Fruit fly (Drosophila melanogaster): ENCODE data around the gene CG9519.

Gene CG9519

DNA sequence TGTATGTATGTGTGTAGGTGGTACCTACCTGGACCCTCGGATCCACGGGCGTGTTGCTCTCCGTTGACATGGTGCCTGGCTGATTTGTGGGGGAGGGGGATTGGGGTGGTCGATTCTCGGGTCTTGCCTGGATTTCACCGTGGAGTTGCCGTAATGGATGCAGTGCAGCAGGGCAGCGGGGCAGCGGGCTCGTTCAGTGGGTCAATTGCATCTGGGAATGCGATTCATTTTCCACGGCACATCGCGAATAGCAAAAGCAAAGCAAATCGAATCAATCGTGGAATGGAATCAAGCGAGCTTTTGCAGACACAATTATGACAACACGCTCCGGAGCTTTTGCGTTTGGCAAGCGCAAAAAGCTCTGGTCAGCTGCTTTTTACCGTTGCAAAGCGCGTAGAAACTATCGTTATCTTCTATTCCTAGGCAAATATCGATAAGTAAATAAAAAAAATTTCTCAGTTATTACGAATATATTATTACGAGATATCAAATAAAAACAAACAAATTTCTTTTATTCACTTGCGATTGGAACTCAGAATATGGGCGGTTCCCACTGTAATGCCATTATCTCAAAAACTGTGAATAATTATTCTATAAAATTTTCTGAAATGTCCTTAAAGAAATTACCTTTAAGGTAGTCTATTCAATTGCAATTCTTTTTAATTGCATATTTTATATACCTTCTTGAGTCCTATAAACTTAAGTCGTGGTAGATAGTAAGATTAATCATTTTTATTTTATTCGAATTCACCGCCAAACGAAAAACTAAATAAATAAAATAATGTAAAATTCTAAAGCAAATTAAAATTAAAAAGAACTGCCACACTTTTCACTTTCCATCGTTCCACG lies 24.2 kb downstream of the CG9519 start, which contains the start of gene CG14408 (continued):
- peak; percentile 45 for TF ChIP-seq CG12391 (tag; optimal IDR thresholded peaks at IDR 0.05)
- no peak for TF ChIP-seq trem (tag; optimal IDR thresholded peaks at IDR 0.05)
- TF ChIP-seq CG12659 (GFP tag; optimal IDR thresholded peaks at IDR 0.05) = peak; percentile 71
- no peak for TF ChIP-seq Dip3 (GFP tag; optimal IDR thresholded peaks at IDR 0.05)
- peak; percentile 66 for TF ChIP-seq unc-4 (GFP tag; IDR thresholded peaks at IDR 0.05; ENCODE audit: partially characterized antibody)
- TF ChIP-seq crol (GFP tag; IDR thresholded peaks at IDR 0.05) = peak; percentile 59
- TF ChIP-seq CG34224 (GFP tag; IDR thresholded peaks at IDR 0.05; ENCODE audit: partially characterized antibody) = peak; percentile 66; the same call in 2 of the 3 replicates
- no peak for TF ChIP-seq usp (GFP tag; optimal IDR thresholded peaks at IDR 0.05)
- TF ChIP-seq CG17359 (tag; optimal IDR thresholded peaks at IDR 0.05) = peak; percentile 2
- no peak for TF ChIP-seq tna (GFP tag; IDR thresholded peaks at IDR 0.05; ENCODE audit: partially characterized antibody)
- no peak for TF ChIP-seq dan (GFP tag; IDR thresholded peaks at IDR 0.05)
- TF ChIP-seq CG2116 (GFP tag; optimal IDR thresholded peaks at IDR 0.05) = peak; percentile 40
- peak; percentile 74 for TF ChIP-seq Doc3 (GFP tag; IDR thresholded peaks at IDR 0.05; ENCODE audit: partially characterized antibody)
- 0 out of 2 replicates have a peak, but pooled peaks have one; percentile 46 for TF ChIP-seq CG31441 (GFP tag; IDR thresholded peaks at IDR 0.05)
- peak; percentile 20 for TF ChIP-seq BtbVII (GFP tag; optimal IDR thresholded peaks at IDR 0.05)
- TF ChIP-seq Dp (GFP tag; optimal IDR thresholded peaks at IDR 0.05) = peak; percentile 39
- peak; percentile 67 for TF ChIP-seq MESR4 (GFP tag; optimal IDR thresholded peaks at IDR 0.05)
- TF ChIP-seq Hr78 (GFP tag; optimal IDR thresholded peaks at IDR 0.05) = no peak
- peak in 1 of 2 experiments; percentile 72 for TF ChIP-seq Pdp1 (GFP tag; optimal IDR thresholded peaks at IDR 0.05)
- peak; percentile 11 for TF ChIP-seq CG30403 (GFP tag; optimal IDR thresholded peaks at IDR 0.05)
- TF ChIP-seq fu2 (GFP tag; optimal IDR thresholded peaks at IDR 0.05) = no peak
- TF ChIP-seq bbx (GFP tag; IDR thresholded peaks at IDR 0.05; ENCODE audit: partially characterized antibody) = peak; percentile 23; the same call in 1 of the 2 replicates
- no peak for TF ChIP-seq vfl (GFP tag; optimal IDR thresholded peaks at IDR 0.05)
- no peak for TF ChIP-seq dm (GFP tag; optimal IDR thresholded peaks at IDR 0.05)
- TF ChIP-seq CG15269 (tag; optimal IDR thresholded peaks at IDR 0.05) = peak; percentile 6
- TF ChIP-seq inv (GFP tag; IDR thresholded peaks at IDR 0.05; ENCODE audit: partially characterized antibody) = peak; percentile 28; the same call in 1 of the 2 replicates
- TF ChIP-seq CG15514 (GFP tag; optimal IDR thresholded peaks at IDR 0.05) = no peak
- TF ChIP-seq unpg (GFP tag; optimal IDR thresholded peaks at IDR 0.05) = peak; percentile 3
- peak; percentile 77 for TF ChIP-seq CG13287 (GFP tag; IDR thresholded peaks at IDR 0.05; ENCODE audit: partially characterized antibody)
- no peak for TF ChIP-seq nom (GFP tag; optimal IDR thresholded peaks at IDR 0.05)
- peak; percentile 91 for TF ChIP-seq kay (GFP tag; optimal IDR thresholded peaks at IDR 0.05)
- TF ChIP-seq luna (GFP tag; optimal IDR thresholded peaks at IDR 0.05) = no peak
- peak; percentile 20 for TF ChIP-seq CG2712 (tag; optimal IDR thresholded peaks at IDR 0.05)
- no peak for TF ChIP-seq Max (GFP tag; optimal IDR thresholded peaks at IDR 0.05)
- no peak for TF ChIP-seq kah (GFP tag; optimal IDR thresholded peaks at IDR 0.05)
- TF ChIP-seq CG16813 (GFP tag; IDR thresholded peaks at IDR 0.05; ENCODE audit: partially characterized antibody) = no peak
- TF ChIP-seq MBD-R2 (GFP tag; IDR thresholded peaks at IDR 0.05) = peak; percentile 53; the same call in 1 of the 2 replicates
- no peak for TF ChIP-seq dimm (GFP tag; IDR thresholded peaks at IDR 0.05)
- TF ChIP-seq CG14860 (GFP tag; IDR thresholded peaks at IDR 0.05; ENCODE audit: partially characterized antibody) = 0 out of 3 replicates have a peak, but pooled peaks have one; percentile 6
- TF ChIP-seq Scr (GFP tag; IDR thresholded peaks at IDR 0.05; ENCODE audit: partially characterized antibody) = peak; percentile 65
- TF ChIP-seq CG18599 (GFP tag; optimal IDR thresholded peaks at IDR 0.05) = no peak
- TF ChIP-seq pzg (GFP tag; optimal IDR thresholded peaks at IDR 0.05) = peak; percentile 10
- TF ChIP-seq Blimp-1 (GFP tag; optimal IDR thresholded peaks at IDR 0.05) = peak; percentile 6
- no peak for TF ChIP-seq CG10565 (GFP tag; optimal IDR thresholded peaks at IDR 0.05)
- TF ChIP-seq sqz (GFP tag; optimal IDR thresholded peaks at IDR 0.05) = peak; percentile 4
- TF ChIP-seq danr (GFP tag; IDR thresholded peaks at IDR 0.05) = no peak

Measured in whole organism, embryonic.